Worm (Caenorhabditis elegans) whole organism, midembryonic: ENCODE results near the gene clec-250.

Experiments
- T22C8.4 ChIP-seq: fragments of 200-800 bp; sonication (Bioruptor generic); IDR thresholded peaks from 2 replicates; pipeline ENCODE4 v1.3.6; 2022; ENCODE audit warnings: missing genetic modification characterization, missing compliant biosample characterization
- cog-1 ChIP-seq: sonication (generic microtip); optimal IDR thresholded peaks from 2 replicates; lab custom pipeline; 2016; ENCODE audit warnings: missing genetic modification characterization, missing compliant biosample characterization
- flt-1 ChIP-seq: fragments of 200-800 bp; sonication (Bioruptor generic); IDR thresholded peaks from 2 replicates; pipeline ENCODE4 v1.3.6; 2022; ENCODE audit warnings: missing genetic modification characterization, missing compliant biosample characterization
- klf-2 ChIP-seq: fragments of 200-800 bp; sonication (Bioruptor generic); conservative IDR thresholded peaks from 2 replicates; pipeline ENCODE4 v1.3.6; 2022; ENCODE audit warnings: missing genetic modification reagents, missing genetic modification characterization, missing compliant biosample characterization
- med-1 ChIP-seq: sonication (generic microtip); optimal IDR thresholded peaks from 2 replicates; lab custom pipeline; 2017; ENCODE audit warnings: missing genetic modification characterization, mild to moderate bottlenecking, missing compliant biosample characterization, antibody characterized with exemption, missing genetic modification reagents; ENCODE audit not compliant: insufficient read depth
- ref-1 ChIP-seq: fragments of 200-800 bp; sonication (Bioruptor generic); conservative IDR thresholded peaks from 2 replicates; pipeline ENCODE4 v1.3.6; 2022; ENCODE audit warnings: missing genetic modification reagents, missing genetic modification characterization, missing compliant biosample characterization
- tab-1 ChIP-seq: fragments of 200-800 bp; sonication (Bioruptor generic); IDR thresholded peaks from 2 replicates; pipeline ENCODE4 v1.3.6; 2022; ENCODE audit warnings: missing genetic modification characterization, missing compliant biosample characterization
- ztf-23 ChIP-seq: fragments of 200-800 bp; sonication (Bioruptor generic); IDR thresholded peaks from 2 replicates; pipeline ENCODE4 v1.3.6; 2022; ENCODE audit warnings: missing genetic modification reagents, missing genetic modification characterization, missing compliant biosample characterization
- ztf-29 ChIP-seq: fragments of 200-800 bp; sonication (Bioruptor generic); IDR thresholded peaks from 2 replicates; pipeline ENCODE4 v1.3.6; 2022; ENCODE audit warnings: missing genetic modification reagents, missing genetic modification characterization, missing compliant biosample characterization

DNA sequence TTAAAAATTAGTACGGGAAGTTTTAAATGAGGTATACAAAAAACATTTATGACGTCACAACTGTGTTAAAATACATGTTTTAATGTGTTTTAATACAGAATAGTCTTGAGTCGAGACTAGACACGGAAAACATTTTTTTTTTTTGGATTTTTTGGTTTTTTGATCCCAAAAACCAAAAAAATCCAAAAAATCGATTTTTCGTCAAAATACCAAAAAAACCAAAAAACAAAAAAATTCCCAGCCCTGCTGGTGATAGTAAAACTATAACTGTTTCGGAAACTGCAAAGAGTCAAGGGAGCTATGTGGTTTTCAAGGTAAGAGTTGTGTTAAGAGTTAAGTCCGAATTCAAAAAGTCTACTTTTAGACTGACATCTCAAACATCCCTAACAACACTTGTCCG is 19.1 kb upstream of the clec-250 start, which contains the start of gene F11D11.4:
- TF ChIP-seq klf-2 (no peak), med-1 (GFP tag; lab: Kevin White, UChicago) (no peak), flt-1 (no peak), ref-1 (GFP tag; lab: Robert Waterston, UW) (no peak), T22C8.4 (no peak), ztf-23 (GFP tag; lab: Robert Waterston, UW) (no peak), tab-1 (GFP tag; lab: Robert Waterston, UW) (no peak), ztf-29 (GFP tag; lab: Robert Waterston, UW) (no peak), cog-1 (tag; lab: Kevin White, UChicago) (no peak)
